Fruit fly (Drosophila melanogaster) whole organism, embryonic: ENCODE results near the gene cold.
A peak's percentile ranks its signal among the peaks of the same experiment; 100 is the strongest.

ENCODE experiments used
- Aef1 ChIP-seq: fragments of 200-800 bp; sonication (Bioruptor generic); IDR thresholded peaks from 3 replicates; pipeline ENCODE4 v1.3.6; 2022; ENCODE audit warnings: missing biosample characterization, missing genetic modification characterization
- CG10267 ChIP-seq: fragments of 200-800 bp; sonication (Bioruptor generic); optimal IDR thresholded peaks from 2 replicates; lab custom pipeline; 2018; ENCODE audit warnings: missing biosample characterization, mild to moderate bottlenecking, missing genetic modification characterization, moderate library complexity
- CG11560 ChIP-seq: fragments of 200-800 bp; sonication (Bioruptor generic); IDR thresholded peaks from 3 replicates; pipeline ENCODE4 v1.3.6; 2022; ENCODE audit warnings: missing biosample characterization, missing genetic modification characterization
- CG12219 ChIP-seq: fragments of 200-800 bp; sonication (Bioruptor generic); optimal IDR thresholded peaks from 3 replicates; lab custom pipeline; 2018; ENCODE audit warnings: missing biosample characterization, mild to moderate bottlenecking, missing genetic modification characterization
- CG12299 ChIP-seq: fragments of 200-800 bp; sonication (Bioruptor generic); optimal IDR thresholded peaks from 2 replicates; lab custom pipeline; 2018; ENCODE audit warnings: missing biosample characterization, mild to moderate bottlenecking, missing genetic modification characterization
- CG13287 ChIP-seq: fragments of 200-800 bp; sonication (Bioruptor generic); IDR thresholded peaks from 2 replicates; pipeline ENCODE4 v1.3.6; 2022; ENCODE audit warnings: missing biosample characterization, missing genetic modification characterization; ENCODE audit not compliant: partially characterized antibody
- CG15479 ChIP-seq: fragments of 200-800 bp; sonication (Bioruptor generic); optimal IDR thresholded peaks from 3 replicates; lab custom pipeline; 2019; ENCODE audit warnings: missing biosample characterization, mild to moderate bottlenecking, missing genetic modification characterization, moderate library complexity
- CG17359 ChIP-seq: fragments of 200-800 bp; sonication (Bioruptor generic); optimal IDR thresholded peaks from 3 replicates; lab custom pipeline; 2018; ENCODE audit warnings: missing biosample characterization, mild to moderate bottlenecking, missing genetic modification characterization, moderate library complexity
- CG18764 ChIP-seq: fragments of 200-800 bp; sonication (Bioruptor generic); optimal IDR thresholded peaks from 3 replicates; lab custom pipeline; 2016; ENCODE audit warnings: missing biosample characterization, missing genetic modification characterization
- CG2129 ChIP-seq: fragments of 200-800 bp; sonication (Bioruptor generic); IDR thresholded peaks from 2 replicates; pipeline ENCODE4 v1.3.6; 2022; ENCODE audit warnings: missing biosample characterization, missing genetic modification characterization; ENCODE audit not compliant: partially characterized antibody
- CG32772 ChIP-seq: fragments of 200-800 bp; sonication (Bioruptor generic); IDR thresholded peaks from 2 replicates; pipeline ENCODE4 v1.3.6; 2022; ENCODE audit warnings: missing biosample characterization, missing genetic modification characterization
- CG3847 ChIP-seq: fragments of 200-800 bp; sonication (Bioruptor generic); IDR thresholded peaks from 2 replicates; pipeline ENCODE4 v1.3.6; 2022; ENCODE audit warnings: missing biosample characterization, missing genetic modification characterization
- CG4424 ChIP-seq: fragments of 200-800 bp; sonication (Bioruptor generic); optimal IDR thresholded peaks from 3 replicates; lab custom pipeline; 2016; ENCODE audit warnings: missing biosample characterization, missing genetic modification characterization
- CG7786 ChIP-seq: fragments of 200-800 bp; sonication (Bioruptor generic); optimal IDR thresholded peaks from 2 replicates; lab custom pipeline; 2016; ENCODE audit warnings: missing biosample characterization, missing genetic modification characterization
- CG7963 ChIP-seq: fragments of 200-800 bp; sonication (Bioruptor generic); IDR thresholded peaks from 3 replicates; pipeline ENCODE4 v1.3.6; 2022; ENCODE audit warnings: missing biosample characterization, missing genetic modification characterization; ENCODE audit not compliant: partially characterized antibody
- CG9215 ChIP-seq: fragments of 200-800 bp; sonication (Bioruptor generic); IDR thresholded peaks from 2 replicates; pipeline ENCODE4 v1.3.6; 2022; ENCODE audit warnings: missing biosample characterization, missing genetic modification characterization
- HLH54F ChIP-seq: fragments of 200-800 bp; sonication (Bioruptor generic); optimal IDR thresholded peaks from 3 replicates; lab custom pipeline; 2016; ENCODE audit warnings: missing biosample characterization, missing genetic modification characterization
- Hey ChIP-seq: fragments of 200-800 bp; sonication (Bioruptor generic); optimal IDR thresholded peaks from 3 replicates; lab custom pipeline; 2018; ENCODE audit warnings: missing biosample characterization, mild to moderate bottlenecking, missing genetic modification characterization
- HmgZ ChIP-seq: fragments of 200-800 bp; sonication (Bioruptor generic); optimal IDR thresholded peaks from 2 replicates; lab custom pipeline; 2018; ENCODE audit warnings: missing biosample characterization, mild to moderate bottlenecking, missing genetic modification characterization
- Hr3 ChIP-seq: fragments of 200-800 bp; sonication (Bioruptor generic); optimal IDR thresholded peaks from 3 replicates; lab custom pipeline; 2016; ENCODE audit warnings: missing biosample characterization, missing genetic modification characterization
- Lhr ChIP-seq: fragments of 200-800 bp; sonication (Bioruptor generic); optimal IDR thresholded peaks from 3 replicates; lab custom pipeline; 2017; ENCODE audit warnings: mild to moderate bottlenecking, missing biosample characterization, missing genetic modification reagents, missing genetic modification characterization
- Mes4 ChIP-seq: fragments of 200-800 bp; sonication (Bioruptor generic); optimal IDR thresholded peaks from 2 replicates; lab custom pipeline; 2016; ENCODE audit warnings: missing biosample characterization, missing genetic modification characterization
- PHDP ChIP-seq: fragments of 200-800 bp; sonication (Bioruptor generic); optimal IDR thresholded peaks from 3 replicates; lab custom pipeline; 2018; ENCODE audit warnings: missing biosample characterization, mild to moderate bottlenecking, missing genetic modification characterization, moderate library complexity
- Rx ChIP-seq: fragments of 200-800 bp; sonication (Bioruptor generic); IDR thresholded peaks from 2 replicates; pipeline ENCODE4 v1.3.6; 2022; ENCODE audit warnings: missing biosample characterization, missing genetic modification characterization
- Side ChIP-seq: fragments of 200-800 bp; sonication (Bioruptor generic); optimal IDR thresholded peaks from 2 replicates; lab custom pipeline; 2016; ENCODE audit warnings: missing biosample characterization, missing genetic modification characterization
- Sry-β ChIP-seq: fragments of 200-800 bp; sonication (Bioruptor generic); optimal IDR thresholded peaks from 2 replicates; lab custom pipeline; 2018; ENCODE audit warnings: missing biosample characterization, mild to moderate bottlenecking, missing genetic modification characterization, moderate library complexity
- Usf ChIP-seq: fragments of 200-800 bp; sonication (Bioruptor generic); optimal IDR thresholded peaks from 2 replicates; lab custom pipeline; 2017; ENCODE audit warnings: missing genotype, missing biosample characterization, missing genetic modification characterization
- esg ChIP-seq: fragments of 200-800 bp; sonication (Bioruptor generic); conservative IDR thresholded peaks from 2 replicates; pipeline ENCODE4 v1.3.6; 2022; ENCODE audit warnings: missing biosample characterization, missing genetic modification characterization
- fd96Cb ChIP-seq: fragments of 200-800 bp; sonication (Bioruptor generic); optimal IDR thresholded peaks from 2 replicates; lab custom pipeline; 2018; ENCODE audit warnings: missing biosample characterization, mild to moderate bottlenecking, missing genetic modification characterization, moderate library complexity
- grau ChIP-seq: fragments of 200-800 bp; optimal IDR thresholded peaks from 3 replicates; lab custom pipeline; 2019; ENCODE audit warnings: missing biosample characterization, mild to moderate bottlenecking, missing genetic modification characterization, moderate library complexity
- hkb ChIP-seq, 2 experiments: fragments of 200-800 bp in 1 of 2; fragments of >200 bp in 1 of 2; sonication (Bioruptor generic) in 1 of 2; IDR thresholded peaks in 1 of 2; optimal IDR thresholded peaks in 1 of 2; 2 replicates each; pipeline versions ENCODE4 v1.3.6 to Lab custom; 2017 to 2022; ENCODE audit warnings: missing biosample characterization in 1 of 2, missing genetic modification characterization in 1 of 2
- inv ChIP-seq: fragments of 200-800 bp; sonication (Bioruptor generic); IDR thresholded peaks from 2 replicates; pipeline ENCODE4 v1.3.6; 2022; ENCODE audit warnings: missing biosample characterization, missing genetic modification characterization; ENCODE audit not compliant: partially characterized antibody
- jigr1 ChIP-seq: fragments of 200-800 bp; sonication (Bioruptor generic); IDR thresholded peaks from 3 replicates; pipeline ENCODE4 v1.3.6; 2022; ENCODE audit warnings: missing biosample characterization, missing genetic modification characterization
- jumu ChIP-seq: fragments of 200-800 bp; sonication (Bioruptor generic); optimal IDR thresholded peaks from 3 replicates; lab custom pipeline; 2016; ENCODE audit warnings: missing biosample characterization, missing genetic modification characterization
- knrl ChIP-seq: fragments of 200-800 bp; sonication (Bioruptor generic); IDR thresholded peaks from 3 replicates; pipeline ENCODE4 v1.3.6; 2022; ENCODE audit warnings: missing biosample characterization, missing genetic modification characterization; ENCODE audit not compliant: partially characterized antibody
- lola ChIP-seq, 3 experiments: fragments of >200 bp in 2 of 3; fragments of 200-800 bp in 1 of 3; sonication (Bioruptor generic) in 1 of 3; optimal IDR thresholded peaks; 2 replicates each; lab custom pipeline; 2017 to 2019; ENCODE audit warnings: missing biosample characterization in 3 of 3, missing genetic modification characterization in 3 of 3, mild to moderate bottlenecking in 1 of 3, moderate library complexity in 1 of 3
- mam ChIP-seq: fragments of 200-800 bp; sonication (Bioruptor generic); optimal IDR thresholded peaks from 3 replicates; lab custom pipeline; 2016; ENCODE audit warnings: missing biosample characterization, missing genetic modification characterization
- p53 ChIP-seq: fragments of 200-800 bp; sonication (Bioruptor generic); optimal IDR thresholded peaks from 2 replicates; lab custom pipeline; 2016; ENCODE audit warnings: missing biosample characterization, missing genetic modification characterization
- prd ChIP-seq, 3 experiments: fragments of >200 bp in 2 of 3; fragments of 200-800 bp in 1 of 3; sonication (Bioruptor generic) in 1 of 3; optimal IDR thresholded peaks in 2 of 3; IDR thresholded peaks in 1 of 3; 2 replicates in 2 of 3; 3 replicates in 1 of 3; pipeline versions ENCODE4 v1.3.6 to Lab custom; 2017 to 2022; ENCODE audit warnings: missing biosample characterization in 1 of 3, missing genetic modification characterization in 1 of 3
- run ChIP-seq: fragments of 200-800 bp; sonication (Bioruptor generic); optimal IDR thresholded peaks from 3 replicates; lab custom pipeline; 2018; ENCODE audit warnings: missing biosample characterization, mild to moderate bottlenecking, missing genetic modification characterization
- sens-2 ChIP-seq: fragments of 200-800 bp; sonication (Bioruptor generic); IDR thresholded peaks from 2 replicates; pipeline ENCODE4 v1.3.6; 2022; ENCODE audit warnings: missing biosample characterization, missing genetic modification characterization
- sisA ChIP-seq: fragments of 200-800 bp; sonication (Bioruptor generic); IDR thresholded peaks from 2 replicates; pipeline ENCODE4 v1.3.6; 2022; ENCODE audit warnings: missing biosample characterization, missing genetic modification characterization
- sob ChIP-seq: fragments of 200-800 bp; sonication (Bioruptor generic); IDR thresholded peaks from 2 replicates; pipeline ENCODE4 v1.3.6; 2022; ENCODE audit warnings: missing biosample characterization, missing genetic modification characterization
- stwl ChIP-seq: fragments of 200-800 bp; sonication (Bioruptor generic); optimal IDR thresholded peaks from 3 replicates; lab custom pipeline; 2018; ENCODE audit warnings: missing biosample characterization, mild to moderate bottlenecking, missing genetic modification characterization, moderate library complexity
- tll ChIP-seq, 2 experiments: fragments of 200-800 bp in 1 of 2; fragments of >200 bp in 1 of 2; sonication (Bioruptor generic) in 1 of 2; optimal IDR thresholded peaks; 2 replicates each; lab custom pipeline; 2017 to 2019; ENCODE audit warnings: missing biosample characterization in 2 of 2, missing genetic modification characterization in 2 of 2, mild to moderate bottlenecking in 1 of 2, moderate library complexity in 1 of 2
- twi ChIP-seq: fragments of 200-800 bp; optimal IDR thresholded peaks from 2 replicates; lab custom pipeline; 2019; ENCODE audit warnings: missing biosample characterization, mild to moderate bottlenecking, missing genetic modification characterization, moderate library complexity
- vfl ChIP-seq: fragments of 200-800 bp; sonication (Bioruptor generic); optimal IDR thresholded peaks from 2 replicates; lab custom pipeline; 2016; ENCODE audit warnings: missing biosample characterization, missing genetic modification characterization
- yki ChIP-seq: fragments of >200 bp; optimal IDR thresholded peaks from 3 replicates; lab custom pipeline; 2018
- zen2 ChIP-seq: fragments of 200-800 bp; sonication (Bioruptor generic); IDR thresholded peaks from 3 replicates; pipeline ENCODE4 v1.3.6; 2022; ENCODE audit warnings: missing biosample characterization, missing genetic modification characterization; ENCODE audit not compliant: partially characterized antibody

Gene cold

DNA sequence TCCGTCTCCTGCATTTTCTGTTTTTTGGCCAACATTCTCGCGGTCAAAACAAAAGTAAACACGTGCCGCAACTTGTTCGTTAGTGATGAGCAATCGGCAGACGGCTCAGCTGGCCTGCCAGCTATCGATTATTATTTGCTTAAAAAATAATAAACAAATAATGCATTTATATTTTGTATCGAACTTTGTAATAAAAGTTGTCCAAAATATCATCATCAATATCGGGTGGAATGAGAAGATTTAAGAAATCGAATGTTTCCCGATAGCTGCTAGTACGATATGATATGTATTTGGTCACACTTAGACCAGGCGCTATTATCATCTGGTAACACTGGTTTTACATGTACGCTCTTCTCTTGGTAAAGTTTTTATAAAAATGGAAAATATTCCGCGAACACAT, 6.1 kb upstream of the cold start, which contains the start of the genes Nle and Sf3b1:
Gene Nle, minus strand, starts transcription at position 92 of the 400 bp plus-strand sequence.
Gene Sf3b1, plus strand, starts transcription at position 311 of the 400 bp plus-strand sequence.
- TF ChIP-seq sens-2 (no peak), jumu (GFP tag; lab: Kevin White, UChicago) (peak; percentile 37), CG12299 (tag; lab: Kevin White, UChicago) (peak; percentile 26), Lhr (peak; percentile 31), Hey (tag; lab: Kevin White, UChicago) (no peak), lola (GFP tag; optimal IDR thresholded peaks at IDR 0.05; lab: Kevin White, UChicago) (peak in 1 of 3 experiments; percentile 52), CG9215 (GFP tag; lab: Robert Waterston, UW) (peak; percentile 65), mam (GFP tag; lab: Kevin White, UChicago) (peak; percentile 57), inv (GFP tag; lab: Robert Waterston, UW) (peak; percentile 95), Side (GFP tag; lab: Kevin White, UChicago) (peak; percentile 8), CG15479 (GFP tag; lab: Kevin White, UChicago) (no peak), CG7786 (peak; percentile 36), p53 (GFP tag; lab: Kevin White, UChicago) (no peak), CG3847 (GFP tag; lab: Robert Waterston, UW) (peak; percentile 78), HmgZ (tag; lab: Kevin White, UChicago) (peak; percentile 35), stwl (tag; lab: Kevin White, UChicago) (peak; percentile 91), Aef1 (no peak), jigr1 (GFP tag; lab: Robert Waterston, UW) (no peak), CG2129 (peak; percentile 93), Sry-β (peak; percentile 77), CG18764 (no peak), Mes4 (GFP tag; lab: Kevin White, UChicago) (peak; percentile 48), yki (lab: Kevin White, UChicago) (no peak), tll (GFP tag; optimal IDR thresholded peaks at IDR 0.05; lab: Kevin White, UChicago) (no peak), CG32772 (peak; percentile 23; the same call in 1 of the 2 replicates), grau (tag; lab: Kevin White, UChicago) (peak; percentile 44), Rx (no peak), HLH54F (peak; percentile 54), CG10267 (tag; lab: Kevin White, UChicago) (peak; percentile 80), zen2 (GFP tag; lab: Robert Waterston, UW) (peak; percentile 72; the same call in 1 of the 3 replicates), CG11560 (tag; lab: Robert Waterston, UW) (peak; percentile 90), esg (0 out of 2 replicates have a peak, but pooled peaks have one; percentile 4), run (no peak), vfl (GFP tag; lab: Kevin White, UChicago) (peak; percentile 67), Usf (GFP tag; lab: Kevin White, UChicago) (no peak), CG7963 (GFP tag; lab: Robert Waterston, UW) (peak; percentile 48; the same call in 1 of the 3 replicates), hkb (optimal IDR thresholded peaks at IDR 0.05; lab: Kevin White, UChicago) (peak; percentile 54), hkb (GFP tag; IDR thresholded peaks at IDR 0.05; lab: Robert Waterston, UW) (no peak), CG12219 (no peak), CG4424 (GFP tag; lab: Kevin White, UChicago) (peak; percentile 54), twi (tag; lab: Kevin White, UChicago) (peak; percentile 68), CG17359 (peak; percentile 39), knrl (peak; percentile 96), Hr3 (peak; percentile 39), fd96Cb (tag; lab: Kevin White, UChicago) (no peak), prd (optimal IDR thresholded peaks at IDR 0.05; lab: Kevin White, UChicago) (no peak), prd (GFP tag; IDR thresholded peaks at IDR 0.05; lab: Robert Waterston, UW) (peak; percentile 56; the same call in 1 of the 3 replicates), sisA (peak; percentile 29; the same call in 1 of the 2 replicates), sob (GFP tag; lab: Robert Waterston, UW) (0 out of 2 replicates have a peak, but pooled peaks have one; percentile 20), CG13287 (GFP tag; lab: Robert Waterston, UW) (peak; percentile 99), PHDP (tag; lab: Kevin White, UChicago) (no peak)
